Fruit fly (Drosophila melanogaster) whole organism, adult: Measurements from ENCODE around the gene Alr.

ENCODE experiments used
- CG7101 ChIP-seq: fragments of 200-800 bp; sonication (Bioruptor generic); optimal IDR thresholded peaks from 2 replicates; lab custom pipeline; 2018; ENCODE audit warnings: missing biosample characterization, mild to moderate bottlenecking, missing genetic modification characterization, moderate library complexity
- Hr96 ChIP-seq: fragments of 200-800 bp; sonication (Bioruptor generic); optimal IDR thresholded peaks from 2 replicates; lab custom pipeline; 2016; ENCODE audit warnings: missing biosample characterization, missing genetic modification characterization
- toe ChIP-seq: fragments of 200-800 bp; sonication (Bioruptor generic); optimal IDR thresholded peaks from 2 replicates; lab custom pipeline; 2016; ENCODE audit warnings: missing biosample characterization, missing genetic modification characterization

dm6 chrX:19714816-19715215 lies 33.3 kb upstream of the Alr start:
- no peak for TF ChIP-seq CG7101
- TF ChIP-seq toe, result no peak
- no peak for TF ChIP-seq Hr96 (GFP tag; lab: Kevin White, UChicago)
